Worm (Caenorhabditis elegans) whole organism, young adult: Measurements from ENCODE around the gene F46C5.2.

ENCODE experiments used
- F55B11.4 ChIP-seq: sonication (generic microtip); optimal IDR thresholded peaks from 2 replicates; lab custom pipeline; 2016; ENCODE audit warnings: missing compliant biosample characterization, missing genetic modification characterization, borderline replicate concordance; ENCODE audit not compliant: insufficient read depth
- F57C9.4 ChIP-seq: sonication (generic microtip); optimal IDR thresholded peaks from 2 replicates; lab custom pipeline; 2017; ENCODE audit warnings: mild to moderate bottlenecking, missing genetic modification characterization, missing compliant biosample characterization
- bed-1 ChIP-seq: fragments of 200-800 bp; sonication (Bioruptor generic); IDR thresholded peaks from 2 replicates; pipeline ENCODE4 v1.3.6; 2022; ENCODE audit warnings: missing genetic modification reagents, missing genetic modification characterization, missing compliant biosample characterization
- cebp-2 ChIP-seq: fragments of 200-800 bp; sonication (Bioruptor generic); IDR thresholded peaks from 2 replicates; pipeline ENCODE4 v1.3.6; 2022; ENCODE audit warnings: missing genetic modification characterization, missing compliant biosample characterization
- lin-35 ChIP-seq, 3 experiments: fragments of 150-350 bp in 2 of 3; sonication (generic microtip) in 1 of 3; optimal IDR thresholded peaks; 2 replicates each; lab custom pipeline; 2014 to 2018; ENCODE audit warnings: missing biosample characterization in 3 of 3, missing genetic modification characterization in 3 of 3, missing genetic modification reagents in 3 of 3
- lin-40 ChIP-seq: sonication (generic microtip); optimal IDR thresholded peaks from 2 replicates; lab custom pipeline; 2016; ENCODE audit warnings: missing genetic modification characterization, mild to moderate bottlenecking, missing compliant biosample characterization, missing genotype, missing genetic modification reagents
- nfya-2 ChIP-seq: fragments of 200-800 bp; sonication (Bioruptor generic); IDR thresholded peaks from 2 replicates; pipeline ENCODE4 v1.3.6; 2022; ENCODE audit warnings: missing genetic modification reagents, missing genetic modification characterization, missing compliant biosample characterization

- TF ChIP-seq F57C9.4, result no peak
- no peak for TF ChIP-seq lin-35 (GFP tag; optimal IDR thresholded peaks at IDR 0.05; lab: Kevin White, UChicago)
- TF ChIP-seq lin-40 (tag; lab: Kevin White, UChicago), result no peak
- TF ChIP-seq bed-1 (GFP tag; lab: Robert Waterston, UW), result no peak
- no peak for TF ChIP-seq nfya-2 (GFP tag; lab: Robert Waterston, UW)
- no peak for TF ChIP-seq F55B11.4 (tag; lab: Kevin White, UChicago)
- no peak for TF ChIP-seq cebp-2 (GFP tag; lab: Robert Waterston, UW)
Observed at ce11 chrII:8845298-8845697, 16.2 kb upstream of the F46C5.2 start, which contains the start of gene agxt-1.
